Worm (Caenorhabditis elegans) whole organism, L3 larva: ENCODE data around the gene F33A8.4.

Experiments
- R02D3.7 ChIP-seq: fragments of 150-350 bp; optimal IDR thresholded peaks from 2 replicates; lab custom pipeline; 2014; ENCODE audit warnings: missing biosample characterization, missing genetic modification characterization
- ZK546.5 ChIP-seq: sonication (generic microtip); optimal IDR thresholded peaks from 2 replicates; lab custom pipeline; 2017; ENCODE audit warnings: missing biosample characterization, missing genetic modification characterization
- aly-2 ChIP-seq: fragments of 150-350 bp; optimal IDR thresholded peaks from 2 replicates; lab custom pipeline; 2014; ENCODE audit warnings: missing biosample characterization, missing genetic modification characterization
- ama-1 ChIP-seq: fragments of 150-350 bp; optimal IDR thresholded peaks from 2 replicates; lab custom pipeline; 2018
- ceh-16 ChIP-seq: sonication (generic microtip); optimal IDR thresholded peaks from 2 replicates; lab custom pipeline; 2017; ENCODE audit warnings: missing biosample characterization, missing genetic modification characterization
- ceh-28 ChIP-seq: fragments of 150-350 bp; optimal IDR thresholded peaks from 2 replicates; lab custom pipeline; 2014; ENCODE audit warnings: missing biosample characterization, missing genetic modification reagents, missing genetic modification characterization
- ceh-82 ChIP-seq: fragments of 150-350 bp; optimal IDR thresholded peaks from 2 replicates; lab custom pipeline; 2014; ENCODE audit warnings: missing biosample characterization, missing genetic modification characterization
- ceh-9 ChIP-seq: sonication (generic microtip); optimal IDR thresholded peaks from 2 replicates; lab custom pipeline; 2018; ENCODE audit warnings: missing biosample characterization, missing genetic modification characterization
- daf-12 ChIP-seq: fragments of 150-350 bp; optimal IDR thresholded peaks from 2 replicates; lab custom pipeline; 2014; ENCODE audit warnings: missing biosample characterization, missing genetic modification reagents, missing genetic modification characterization
- egl-27 ChIP-seq: sonication (generic microtip); optimal IDR thresholded peaks from 4 replicates; lab custom pipeline; 2017; ENCODE audit warnings: missing biosample characterization, missing genetic modification reagents, missing genetic modification characterization
- egl-5 ChIP-seq: fragments of 150-350 bp; optimal IDR thresholded peaks from 2 replicates; lab custom pipeline; 2017; ENCODE audit warnings: missing biosample characterization, missing genetic modification reagents, missing genetic modification characterization, inconsistent platforms
- elt-1 ChIP-seq: fragments of 150-350 bp; optimal IDR thresholded peaks from 2 replicates; lab custom pipeline; 2014; ENCODE audit warnings: missing biosample characterization, missing genetic modification characterization
- elt-2 ChIP-seq: sonication (generic microtip); optimal IDR thresholded peaks from 2 replicates; lab custom pipeline; 2016; ENCODE audit warnings: missing genetic modification reagents, mild to moderate bottlenecking, missing genetic modification characterization, missing compliant biosample characterization
- elt-3 ChIP-seq, 3 experiments: fragments of 150-350 bp in 1 of 3; sonication (generic microtip) in 2 of 3; optimal IDR thresholded peaks; 2 replicates in 2 of 3; 4 replicates in 1 of 3; lab custom pipeline; 2014 to 2017; ENCODE audit warnings: missing biosample characterization in 3 of 3, missing genetic modification characterization in 3 of 3
- eor-1 ChIP-seq, 2 experiments: fragments of 150-350 bp; optimal IDR thresholded peaks; 2 replicates each; lab custom pipeline; 2014 to 2018; ENCODE audit warnings: missing biosample characterization in 2 of 2, missing genetic modification characterization in 2 of 2
- fkh-10 ChIP-seq: sonication (generic microtip); optimal IDR thresholded peaks from 2 replicates; lab custom pipeline; 2017; ENCODE audit warnings: missing biosample characterization, missing genetic modification reagents, missing genetic modification characterization
- fkh-2 ChIP-seq: fragments of 150-350 bp; optimal IDR thresholded peaks from 2 replicates; lab custom pipeline; 2014; ENCODE audit warnings: missing biosample characterization, missing genetic modification reagents, missing genetic modification characterization
- fos-1 ChIP-seq: fragments of 150-350 bp; optimal IDR thresholded peaks from 2 replicates; lab custom pipeline; 2014; ENCODE audit warnings: missing biosample characterization, missing genetic modification characterization
- hmg-11 ChIP-seq: sonication (generic microtip); optimal IDR thresholded peaks from 2 replicates; lab custom pipeline; 2016; ENCODE audit warnings: missing genetic modification characterization, missing compliant biosample characterization
- jun-1 ChIP-seq: fragments of 150-350 bp; optimal IDR thresholded peaks from 2 replicates; lab custom pipeline; 2014; ENCODE audit warnings: missing biosample characterization, missing genetic modification reagents, missing genetic modification characterization
- lin-15B ChIP-seq: fragments of 150-350 bp; optimal IDR thresholded peaks from 2 replicates; lab custom pipeline; 2014; ENCODE audit warnings: missing biosample characterization, missing genetic modification characterization
- lin-39 ChIP-seq: fragments of 150-350 bp; optimal IDR thresholded peaks from 2 replicates; lab custom pipeline; 2018; ENCODE audit warnings: missing biosample characterization, missing genetic modification reagents, missing genetic modification characterization
- lsy-12 ChIP-seq: sonication (generic microtip); optimal IDR thresholded peaks from 2 replicates; lab custom pipeline; 2016; ENCODE audit warnings: mild to moderate bottlenecking, missing genetic modification characterization, missing compliant biosample characterization
- mdl-1 ChIP-seq: fragments of 150-350 bp; optimal IDR thresholded peaks from 2 replicates; lab custom pipeline; 2014; ENCODE audit warnings: missing biosample characterization, missing genetic modification characterization
- mml-1 ChIP-seq: fragments of 150-350 bp; sonication (generic microtip); optimal IDR thresholded peaks from 3 replicates; lab custom pipeline; 2014; ENCODE audit warnings: missing biosample characterization, missing genetic modification characterization
- nfya-1 ChIP-seq: sonication (generic microtip); optimal IDR thresholded peaks from 2 replicates; lab custom pipeline; 2017; ENCODE audit warnings: missing genetic modification characterization, mild to moderate bottlenecking, missing compliant biosample characterization, antibody characterized with exemption, moderate library complexity; ENCODE audit not compliant: insufficient read depth
- nhr-11 ChIP-seq: fragments of 150-350 bp; optimal IDR thresholded peaks from 2 replicates; lab custom pipeline; 2014; ENCODE audit warnings: missing biosample characterization, missing genetic modification characterization
- nhr-12 ChIP-seq: fragments of 150-350 bp; optimal IDR thresholded peaks from 2 replicates; lab custom pipeline; 2014; ENCODE audit warnings: missing biosample characterization, missing genetic modification characterization
- nhr-23 ChIP-seq: fragments of 150-350 bp; optimal IDR thresholded peaks from 2 replicates; lab custom pipeline; 2014; ENCODE audit warnings: missing biosample characterization, missing genetic modification reagents, missing genetic modification characterization
- nhr-237 ChIP-seq: fragments of 150-350 bp; optimal IDR thresholded peaks from 2 replicates; lab custom pipeline; 2014; ENCODE audit warnings: missing biosample characterization, missing genetic modification characterization
- nhr-25 ChIP-seq: sonication (generic microtip); optimal IDR thresholded peaks from 2 replicates; lab custom pipeline; 2017; ENCODE audit warnings: missing biosample characterization, missing genetic modification characterization
- nhr-28 ChIP-seq: fragments of 150-350 bp; optimal IDR thresholded peaks from 2 replicates; lab custom pipeline; 2014; ENCODE audit warnings: missing biosample characterization, missing genetic modification characterization
- nhr-43 ChIP-seq: sonication (generic microtip); optimal IDR thresholded peaks from 2 replicates; lab custom pipeline; 2016; ENCODE audit warnings: mild to moderate bottlenecking, missing genetic modification characterization, missing compliant biosample characterization; ENCODE audit not compliant: poor library complexity, severe bottlenecking
- nhr-67 ChIP-seq: fragments of 150-350 bp; optimal IDR thresholded peaks from 2 replicates; lab custom pipeline; 2014; ENCODE audit warnings: missing biosample characterization, missing genetic modification characterization
- nhr-76 ChIP-seq: fragments of 150-350 bp; sonication (generic microtip); optimal IDR thresholded peaks from 5 replicates; lab custom pipeline; 2014; ENCODE audit warnings: missing biosample characterization, missing genetic modification characterization
- nhr-77 ChIP-seq: fragments of 150-350 bp; optimal IDR thresholded peaks from 2 replicates; lab custom pipeline; 2014; ENCODE audit warnings: missing biosample characterization, missing genetic modification characterization
- pha-4 ChIP-seq: fragments of 150-350 bp; optimal IDR thresholded peaks from 2 replicates; lab custom pipeline; 2014; ENCODE audit warnings: missing biosample characterization, missing genetic modification reagents, missing genetic modification characterization
- pqm-1 ChIP-seq: fragments of 150-350 bp; optimal IDR thresholded peaks from 2 replicates; lab custom pipeline; 2017; ENCODE audit warnings: missing biosample characterization, missing genetic modification characterization, inconsistent platforms
- sea-2 ChIP-seq: fragments of 150-350 bp; sonication (generic microtip); optimal IDR thresholded peaks from 4 replicates; lab custom pipeline; 2014; ENCODE audit warnings: missing biosample characterization, missing genetic modification reagents, missing genetic modification characterization
- skn-1 ChIP-seq: fragments of 150-350 bp; optimal IDR thresholded peaks from 2 replicates; lab custom pipeline; 2014; ENCODE audit warnings: missing biosample characterization, missing genetic modification characterization
- snpc-4 ChIP-seq: fragments of 150-350 bp; optimal IDR thresholded peaks from 2 replicates; lab custom pipeline; 2014; ENCODE audit warnings: missing biosample characterization, missing genetic modification characterization
- tbx-2 ChIP-seq: sonication (generic microtip); optimal IDR thresholded peaks from 2 replicates; lab custom pipeline; 2016; ENCODE audit warnings: mild to moderate bottlenecking, missing genetic modification characterization, missing compliant biosample characterization
- unc-39 ChIP-seq: sonication (generic microtip); optimal IDR thresholded peaks from 4 replicates; lab custom pipeline; 2017; ENCODE audit warnings: missing biosample characterization, missing genetic modification characterization
- unc-62 ChIP-seq: fragments of 150-350 bp; sonication (generic microtip); optimal IDR thresholded peaks from 4 replicates; lab custom pipeline; 2014; ENCODE audit warnings: missing biosample characterization, missing genetic modification reagents, missing genetic modification characterization
- zag-1 ChIP-seq: fragments of 150-350 bp; optimal IDR thresholded peaks from 2 replicates; lab custom pipeline; 2014; ENCODE audit warnings: missing biosample characterization, missing genetic modification characterization
- ztf-11 ChIP-seq: fragments of 150-350 bp; optimal IDR thresholded peaks from 2 replicates; lab custom pipeline; 2014; ENCODE audit warnings: missing biosample characterization, missing genetic modification characterization
- ztf-4 ChIP-seq: fragments of 150-350 bp; optimal IDR thresholded peaks from 2 replicates; lab custom pipeline; 2014; ENCODE audit warnings: missing biosample characterization, missing genetic modification characterization

F33A8.4 gene

ce11 chrII:11048930-11049329 is at the start of gene F33A8.4:
Gene F33A8.4, minus strand, starts transcription at chrII:11049030.
- TF ChIP-seq nhr-12 (tag; lab: Kevin White, UChicago) (no peak), nhr-28 (tag; lab: Kevin White, UChicago) (no peak), lin-15B (no peak), elt-3 (tag; optimal IDR thresholded peaks at IDR 0.05; lab: Kevin White, UChicago) (no peak), pqm-1 (tag; lab: Kevin White, UChicago) (no peak), unc-62 (GFP tag; lab: Kevin White, UChicago) (no peak), zag-1 (tag; lab: Kevin White, UChicago) (no peak), nhr-76 (tag; lab: Kevin White, UChicago) (no peak), fkh-2 (no peak), ceh-16 (tag; lab: Kevin White, UChicago) (no peak), ceh-9 (no peak), lin-39 (tag; lab: Kevin White, UChicago) (no peak), daf-12 (tag; lab: Kevin White, UChicago) (no peak), elt-2 (tag; lab: Kevin White, UChicago) (no peak), nhr-237 (no peak), egl-27 (no peak), mdl-1 (tag; lab: Kevin White, UChicago) (no peak), sea-2 (GFP tag; lab: Kevin White, UChicago) (no peak), elt-1 (tag; lab: Kevin White, UChicago) (no peak), ztf-4 (no peak)

ce11 chrII:11097154-11097887 is 48.5 kb upstream of the F33A8.4 start, which contains the start of the genes rpl-36.A and nuo-1:
Gene rpl-36.A, minus strand, starts transcription at chrII:11097204.
Gene nuo-1, plus strand, starts transcription at chrII:11097837.
- TF ChIP-seq lsy-12, result peak; percentile 41
- no peak for TF ChIP-seq nhr-12 (tag; lab: Kevin White, UChicago)
- no peak for TF ChIP-seq ceh-9
- TF ChIP-seq nhr-23, result peak; percentile 92
- no peak for TF ChIP-seq ZK546.5 (tag; lab: Kevin White, UChicago)
- TF ChIP-seq ceh-16 (tag; lab: Kevin White, UChicago), result no peak
- TF ChIP-seq skn-1 (tag; lab: Kevin White, UChicago), result peak; percentile 83
- TF ChIP-seq snpc-4, result peak; percentile 80
- TF ChIP-seq nfya-1 (tag; lab: Kevin White, UChicago), result peak; percentile 97
- TF ChIP-seq egl-27, result no peak
- TF ChIP-seq fkh-2, result no peak
- TF ChIP-seq pha-4, result peak; percentile 96
- TF ChIP-seq unc-62 (GFP tag; lab: Kevin White, UChicago), result no peak
- no peak for TF ChIP-seq zag-1 (tag; lab: Kevin White, UChicago)
- TF ChIP-seq jun-1, result peak; percentile 31
- no peak for TF ChIP-seq ztf-11 (tag; lab: Kevin White, UChicago)
- TF ChIP-seq nhr-28 (tag; lab: Kevin White, UChicago), result no peak
- no peak for TF ChIP-seq eor-1 (tag; optimal IDR thresholded peaks at IDR 0.05; lab: Kevin White, UChicago)
- TF ChIP-seq daf-12 (tag; lab: Kevin White, UChicago), result no peak
- no peak for TF ChIP-seq mdl-1 (tag; lab: Kevin White, UChicago)
- peak; percentile 17 for TF ChIP-seq fkh-10 (GFP tag; lab: Kevin White, UChicago)
- TF ChIP-seq fos-1, result no peak
- no peak for TF ChIP-seq elt-3 (tag; optimal IDR thresholded peaks at IDR 0.05; lab: Kevin White, UChicago)
- TF ChIP-seq lin-39 (tag; lab: Kevin White, UChicago), result peak; percentile 96
- TF ChIP-seq ceh-82 (tag; lab: Kevin White, UChicago), result no peak
- no peak for TF ChIP-seq unc-39 (tag; lab: Kevin White, UChicago)
- TF ChIP-seq nhr-43 (tag; lab: Kevin White, UChicago), result peak; percentile 41
- peak; percentile 92 for TF ChIP-seq lin-15B
- TF ChIP-seq ztf-4, result no peak
- no peak for TF ChIP-seq nhr-237
- TF ChIP-seq nhr-77 (tag; lab: Kevin White, UChicago), result no peak
- TF ChIP-seq aly-2 (tag; lab: Kevin White, UChicago), result no peak
- TF ChIP-seq elt-1 (tag; lab: Kevin White, UChicago), result no peak
- no peak for TF ChIP-seq mml-1 (tag; lab: Kevin White, UChicago)
- peak; percentile 45 for TF ChIP-seq elt-2 (tag; lab: Kevin White, UChicago)
- no peak for TF ChIP-seq nhr-67 (tag; lab: Kevin White, UChicago)
- TF ChIP-seq sea-2 (GFP tag; lab: Kevin White, UChicago), result no peak
- TF ChIP-seq egl-5 (tag; lab: Kevin White, UChicago), result peak; percentile 96
- peak; percentile 47 for TF ChIP-seq ama-1 (lab: Kevin White, UChicago)
- peak; percentile 41 for TF ChIP-seq ceh-28 (tag; lab: Kevin White, UChicago)
- TF ChIP-seq nhr-11 (tag; lab: Kevin White, UChicago), result no peak
- TF ChIP-seq pqm-1 (tag; lab: Kevin White, UChicago), result peak; percentile 33
- peak; percentile 45 for TF ChIP-seq R02D3.7
- TF ChIP-seq nhr-76 (tag; lab: Kevin White, UChicago), result peak; percentile 21
- peak; percentile 83 for TF ChIP-seq nhr-25 (tag; lab: Kevin White, UChicago)
- TF ChIP-seq tbx-2, result no peak
- peak; percentile 79 for TF ChIP-seq hmg-11 (tag; lab: Kevin White, UChicago)
